Worm (Caenorhabditis elegans) whole organism, L4 larva: ENCODE data around the gene cutl-9.

ENCODE experiments used
- ceh-28 ChIP-seq: fragments of 150-350 bp; optimal IDR thresholded peaks from 2 replicates; lab custom pipeline; 2014; ENCODE audit warnings: missing biosample characterization, missing genetic modification reagents, missing genetic modification characterization
- dpl-1 ChIP-seq: fragments of 150-350 bp; optimal IDR thresholded peaks from 2 replicates; lab custom pipeline; 2014; ENCODE audit warnings: missing biosample characterization, missing genetic modification reagents, missing genetic modification characterization
- hmg-1.1 ChIP-seq: fragments of 200-800 bp; sonication (Bioruptor generic); IDR thresholded peaks from 2 replicates; pipeline ENCODE4 v1.3.6; 2022; ENCODE audit warnings: missing genetic modification reagents, missing genetic modification characterization, missing compliant biosample characterization
- lsy-2 ChIP-seq, 2 experiments: fragments of 150-350 bp in 1 of 2; sonication (generic microtip) in 1 of 2; optimal IDR thresholded peaks; 2 replicates each; lab custom pipeline; 2014 to 2017; ENCODE audit warnings: missing biosample characterization in 2 of 2, missing genetic modification characterization in 2 of 2
- nhr-111 ChIP-seq: fragments of 200-800 bp; sonication (Bioruptor generic); optimal IDR thresholded peaks from 2 replicates; lab custom pipeline; 2018; ENCODE audit warnings: mild to moderate bottlenecking, missing genetic modification characterization, missing compliant biosample characterization
- nhr-77 ChIP-seq: fragments of 150-350 bp; optimal IDR thresholded peaks from 2 replicates; lab custom pipeline; 2014; ENCODE audit warnings: missing biosample characterization, missing genetic modification characterization
- saeg-2 ChIP-seq: fragments of 200-800 bp; sonication (Bioruptor generic); IDR thresholded peaks from 2 replicates; pipeline ENCODE4 v1.3.6; 2022; ENCODE audit warnings: missing genetic modification reagents, missing genetic modification characterization, missing compliant biosample characterization
- skn-1 ChIP-seq: fragments of 150-350 bp; optimal IDR thresholded peaks from 2 replicates; lab custom pipeline; 2014; ENCODE audit warnings: missing biosample characterization, missing genetic modification characterization
- zag-1 ChIP-seq: fragments of 150-350 bp; optimal IDR thresholded peaks from 2 replicates; lab custom pipeline; 2014; ENCODE audit warnings: missing biosample characterization, missing genetic modification characterization

- TF ChIP-seq dpl-1 (GFP tag; lab: Kevin White, UChicago) (no peak), nhr-111 (no peak), zag-1 (tag; lab: Kevin White, UChicago) (no peak), saeg-2 (GFP tag; lab: Robert Waterston, UW) (no peak), skn-1 (tag; lab: Kevin White, UChicago) (no peak), nhr-77 (no peak), hmg-1.1 (no peak), ceh-28 (tag; lab: Kevin White, UChicago) (no peak), lsy-2 (tag; optimal IDR thresholded peaks at IDR 0.05; lab: Kevin White, UChicago) (no peak)
Measured at ce11 chrII:10580833-10581232, 41.2 kb upstream of the cutl-9 start, which contains the start of gene dap-3.
